Worm (Caenorhabditis elegans): ENCODE results near the gene K08D8.3.

- TF ChIP-seq unc-62 (GFP tag; optimal IDR thresholded peaks at IDR 0.05) (no peak), lin-40 (tag; optimal IDR thresholded peaks at IDR 0.05) (no peak), unc-130 (GFP tag; optimal IDR thresholded peaks at IDR 0.05) (no peak), ets-4 (GFP tag; optimal IDR thresholded peaks at IDR 0.05) (no peak), lin-54 (GFP tag; optimal IDR thresholded peaks at IDR 0.05) (no peak), cebp-2 (GFP tag; IDR thresholded peaks at IDR 0.05) (no peak), tlf-1 (GFP tag; optimal IDR thresholded peaks at IDR 0.05) (no peak), ztf-3 (GFP tag; optimal IDR thresholded peaks at IDR 0.05) (no peak)
These were observed 35.0 kb downstream of the K08D8.3 start, which contains the start of gene clec-187 for ce11 chrIV:12871445-12871947.

All from whole organism, young adult.